Worm (Caenorhabditis elegans) whole organism, early embryonic: ENCODE results near the gene clp-7.

Source experiments
- F13C5.2 ChIP-seq: sonication (generic microtip); optimal IDR thresholded peaks from 2 replicates; lab custom pipeline; 2017; ENCODE audit warnings: mild to moderate bottlenecking, missing genetic modification characterization, inconsistent platforms, missing compliant biosample characterization
- ceh-36 ChIP-seq: sonication (generic microtip); optimal IDR thresholded peaks from 2 replicates; lab custom pipeline; 2016; ENCODE audit warnings: missing genetic modification characterization, inconsistent platforms, missing compliant biosample characterization
- hmg-4 ChIP-seq: fragments of 200-800 bp; sonication (Bioruptor generic); optimal IDR thresholded peaks from 2 replicates; lab custom pipeline; 2018; ENCODE audit warnings: mild to moderate bottlenecking, missing genetic modification characterization, missing compliant biosample characterization
- pes-1 ChIP-seq: fragments of 200-800 bp; sonication (Bioruptor generic); IDR thresholded peaks from 2 replicates; pipeline ENCODE4 v1.3.6; 2022; ENCODE audit warnings: missing genetic modification reagents, missing genetic modification characterization, missing compliant biosample characterization
- sea-1 ChIP-seq: fragments of 200-800 bp; sonication (Bioruptor generic); conservative IDR thresholded peaks from 2 replicates; pipeline ENCODE4 v1.3.6; 2022; ENCODE audit warnings: missing genetic modification characterization, missing compliant biosample characterization

- no peak for TF ChIP-seq hmg-4 (GFP tag; lab: Kevin White, UChicago)
- TF ChIP-seq ceh-36 (tag; lab: Kevin White, UChicago) = no peak
- no peak for TF ChIP-seq pes-1 (GFP tag; lab: Robert Waterston, UW)
- TF ChIP-seq sea-1 (GFP tag; lab: Robert Waterston, UW) = no peak
- no peak for TF ChIP-seq F13C5.2 (tag; lab: Kevin White, UChicago)
These were observed 15.7 kb upstream of the clp-7 start for ce11 chrIV:1461463-1461862.
